Worm (Caenorhabditis elegans): ENCODE measurements around the gene gly-6.

- TF ChIP-seq unc-62 (GFP tag; optimal IDR thresholded peaks at IDR 0.05): no peak
- no peak for TF ChIP-seq pha-4 (tag; optimal IDR thresholded peaks at IDR 0.05)
- no peak for TF ChIP-seq unc-39 (tag; optimal IDR thresholded peaks at IDR 0.05)
- no peak for TF ChIP-seq ham-2 (GFP tag; optimal IDR thresholded peaks at IDR 0.05)
- no peak for TF ChIP-seq ceh-83 (GFP tag; optimal IDR thresholded peaks at IDR 0.05)
- TF ChIP-seq hlh-1 (tag; optimal IDR thresholded peaks at IDR 0.05): no peak
- no peak for TF ChIP-seq blmp-1 (tag; optimal IDR thresholded peaks at IDR 0.05)
- TF ChIP-seq lsy-2 (tag; optimal IDR thresholded peaks at IDR 0.05): no peak
Observed at ce11 chrIII:4321399-4321798, 9.6 kb downstream of the gly-6 start, which contains the start of gene H38K22.7.
